Fruit fly (Drosophila melanogaster): ENCODE data around the gene CG10631.

CG10631 gene

DNA sequence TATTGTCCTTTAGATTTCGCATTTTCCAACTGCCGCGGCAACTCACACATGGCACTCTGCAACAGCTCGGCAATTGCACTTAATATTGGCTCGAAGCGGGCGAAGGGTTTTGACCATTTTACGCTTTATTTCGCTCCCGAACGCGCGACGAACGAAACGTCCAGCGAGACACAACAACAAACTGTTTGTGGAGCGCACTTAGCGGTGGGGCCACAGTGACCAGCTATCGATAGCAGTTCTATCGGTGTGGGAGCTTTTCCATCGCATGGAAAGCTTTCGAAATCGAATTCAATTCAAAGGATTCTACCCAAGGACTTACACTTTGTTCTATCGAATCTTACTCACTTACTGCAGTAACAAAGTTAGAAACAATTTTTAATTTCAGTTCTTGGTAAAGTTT lies at the start of gene CG10631:
Gene CG10631, minus strand, starts transcription at position 189 of the 400 bp plus-strand sequence.
- TF ChIP-seq unc-4 (GFP tag; IDR thresholded peaks at IDR 0.05; ENCODE audit: partially characterized antibody) (peak; percentile 83), CG17186 (GFP tag; optimal IDR thresholded peaks at IDR 0.05) (no peak), Ptx1 (GFP tag; IDR thresholded peaks at IDR 0.05) (no peak), CG10543 (GFP tag; optimal IDR thresholded peaks at IDR 0.05) (no peak), E2f2 (GFP tag; IDR thresholded peaks at IDR 0.05) (peak; percentile 55), vvl (GFP tag; IDR thresholded peaks at IDR 0.05) (peak; percentile 24; the same call in 1 of the 2 replicates), Dref (GFP tag; IDR thresholded peaks at IDR 0.05) (peak; percentile 88), CG4360 (GFP tag; IDR thresholded peaks at IDR 0.05) (peak; percentile 58), Ets97D (GFP tag; optimal IDR thresholded peaks at IDR 0.05) (peak; percentile 7), CG12659 (GFP tag; optimal IDR thresholded peaks at IDR 0.05) (peak; percentile 36), hb (GFP tag; IDR thresholded peaks at IDR 0.05; ENCODE audit: partially characterized antibody) (peak; percentile 63; the same call in 2 of the 3 replicates), Doc3 (GFP tag; IDR thresholded peaks at IDR 0.05; ENCODE audit: partially characterized antibody) (peak; percentile 69), Jarid2 (GFP tag; optimal IDR thresholded peaks at IDR 0.05) (peak; percentile 63), peb (GFP tag; IDR thresholded peaks at IDR 0.05) (no peak), HmgZ (tag; optimal IDR thresholded peaks at IDR 0.05) (peak; percentile 43), bbx (GFP tag; IDR thresholded peaks at IDR 0.05; ENCODE audit: partially characterized antibody) (peak; percentile 90), pan (optimal IDR thresholded peaks at IDR 0.05) (no peak), pan (GFP tag; optimal IDR thresholded peaks at IDR 0.05 in 1 of 2, IDR thresholded peaks at IDR 0.05 in 1 of 2) (peak in 1 of 2 experiments; percentile 15), Dp (GFP tag; optimal IDR thresholded peaks at IDR 0.05) (peak; percentile 53), hbn (GFP tag; IDR thresholded peaks at IDR 0.05; ENCODE audit: partially characterized antibody) (peak; percentile 75), CG13287 (GFP tag; IDR thresholded peaks at IDR 0.05; ENCODE audit: partially characterized antibody) (peak; percentile 90), CG15696 (tag; optimal IDR thresholded peaks at IDR 0.05) (no peak), fd3F (GFP tag; optimal IDR thresholded peaks at IDR 0.05) (no peak), pzg (GFP tag; optimal IDR thresholded peaks at IDR 0.05) (peak; percentile 68), CG4282 (GFP tag; optimal IDR thresholded peaks at IDR 0.05) (peak; percentile 12), CG7963 (GFP tag; IDR thresholded peaks at IDR 0.05; ENCODE audit: partially characterized antibody) (peak; percentile 47; the same call in 1 of the 3 replicates), CG34224 (GFP tag; IDR thresholded peaks at IDR 0.05; ENCODE audit: partially characterized antibody) (peak; percentile 85), ci (GFP tag; IDR thresholded peaks at IDR 0.05) (peak; percentile 44; the same call in 2 of the 3 replicates), MESR4 (GFP tag; optimal IDR thresholded peaks at IDR 0.05) (peak; percentile 40), Lhr (GFP tag; optimal IDR thresholded peaks at IDR 0.05) (no peak), CG8290 (GFP tag; optimal IDR thresholded peaks at IDR 0.05) (no peak), CG8290 (tag; optimal IDR thresholded peaks at IDR 0.05) (peak in 1 of 2 experiments; percentile 64), Bgb (GFP tag; IDR thresholded peaks at IDR 0.05; ENCODE audit: partially characterized antibody) (peak; percentile 93), BEAF-32 (GFP tag; optimal IDR thresholded peaks at IDR 0.05) (peak; percentile 80), gro (GFP tag; optimal IDR thresholded peaks at IDR 0.05) (no peak), chinmo (GFP tag; IDR thresholded peaks at IDR 0.05; ENCODE audit: partially characterized antibody) (peak; percentile 85; the same call in 2 of the 4 replicates), az2 (GFP tag; optimal IDR thresholded peaks at IDR 0.05) (no peak), Sin3A (optimal IDR thresholded peaks at IDR 0.05) (no peak), pho (GFP tag; optimal IDR thresholded peaks at IDR 0.05) (no peak), tna (GFP tag; IDR thresholded peaks at IDR 0.05; ENCODE audit: partially characterized antibody) (peak; percentile 81), Dll (GFP tag; IDR thresholded peaks at IDR 0.05; ENCODE audit: partially characterized antibody) (peak; percentile 82), CG6791 (GFP tag; IDR thresholded peaks at IDR 0.05; ENCODE audit: partially characterized antibody) (peak; percentile 78), zen2 (GFP tag; IDR thresholded peaks at IDR 0.05; ENCODE audit: partially characterized antibody) (peak; percentile 75), sna (GFP tag; IDR thresholded peaks at IDR 0.05; ENCODE audit: partially characterized antibody) (peak; percentile 79), Nf-YC (tag; optimal IDR thresholded peaks at IDR 0.05) (peak; percentile 9), CG43689 (GFP tag; IDR thresholded peaks at IDR 0.05) (no peak), Aef1 (GFP tag; IDR thresholded peaks at IDR 0.05) (peak; percentile 53), CG3281 (GFP tag; optimal IDR thresholded peaks at IDR 0.05) (peak; percentile 11), CG3847 (GFP tag; IDR thresholded peaks at IDR 0.05) (0 out of 2 replicates have a peak, but pooled peaks have one; percentile 11)
